Worm (Caenorhabditis elegans): ENCODE results near the gene arrd-2.

DNA sequence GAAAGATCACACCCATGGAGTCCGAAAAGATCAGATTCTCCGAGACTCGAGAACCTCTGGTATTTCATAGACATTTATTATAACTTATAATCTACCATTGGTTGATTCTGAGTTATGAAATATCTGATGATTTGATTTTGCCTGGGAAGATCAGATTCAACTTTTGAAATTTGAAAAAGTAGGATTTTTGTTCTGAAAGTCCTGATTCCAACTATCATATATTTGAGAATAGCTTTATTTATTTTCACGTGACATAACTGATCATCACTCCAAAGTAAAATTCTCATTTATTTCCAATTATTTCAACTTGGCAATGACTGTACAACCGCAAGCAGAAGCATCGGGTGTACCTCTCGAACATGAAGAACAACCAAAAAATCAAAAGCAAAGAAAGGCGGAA is 7.8 kb upstream of the arrd-2 start, which contains the start of gene Y51B9A.7:
- no peak for TF ChIP-seq nhr-12 (tag; optimal IDR thresholded peaks at IDR 0.05)
- TF ChIP-seq ztf-11 (tag; optimal IDR thresholded peaks at IDR 0.05): no peak
- no peak for TF ChIP-seq elt-3 (tag; optimal IDR thresholded peaks at IDR 0.05)
